Worm (Caenorhabditis elegans) whole organism, L4 larva: ENCODE results near the gene cnb-1.

Source experiments
- F10B5.3 ChIP-seq: sonication (generic microtip); optimal IDR thresholded peaks from 2 replicates; lab custom pipeline; 2016; ENCODE audit warnings: mild to moderate bottlenecking, missing genetic modification characterization, missing compliant biosample characterization
- F26F4.8 ChIP-seq: fragments of 200-800 bp; sonication (Bioruptor generic); conservative IDR thresholded peaks from 2 replicates; pipeline ENCODE4 v1.3.6; 2022; ENCODE audit warnings: missing genetic modification characterization, missing compliant biosample characterization
- F37D6.2 ChIP-seq: sonication (generic microtip); optimal IDR thresholded peaks from 2 replicates; lab custom pipeline; 2016; ENCODE audit warnings: mild to moderate bottlenecking, missing genetic modification characterization, missing compliant biosample characterization
- R02D3.7 ChIP-seq: fragments of 150-350 bp; sonication (generic microtip); optimal IDR thresholded peaks from 3 replicates; lab custom pipeline; 2014; ENCODE audit warnings: missing biosample characterization, missing genetic modification characterization
- T20F7.1 ChIP-seq: fragments of 200-800 bp; sonication (Bioruptor generic); optimal IDR thresholded peaks from 2 replicates; lab custom pipeline; 2018; ENCODE audit warnings: mild to moderate bottlenecking, missing genetic modification characterization, missing compliant biosample characterization
- Y105C5A.15 ChIP-seq: fragments of 200-800 bp; sonication (Bioruptor generic); IDR thresholded peaks from 2 replicates; pipeline ENCODE4 v1.3.6; 2022; ENCODE audit warnings: missing genetic modification characterization, missing compliant biosample characterization
- Y48G9A.11 ChIP-seq: fragments of 200-800 bp; sonication (Bioruptor generic); IDR thresholded peaks from 2 replicates; pipeline ENCODE4 v1.3.6; 2022; ENCODE audit warnings: missing genetic modification reagents, missing genetic modification characterization, missing compliant biosample characterization
- aha-1 ChIP-seq: fragments of 150-350 bp; peaks from one replicate; lab custom pipeline; 2014; ENCODE audit warnings: missing biosample characterization, missing genetic modification characterization
- arid-1 ChIP-seq: fragments of 200-800 bp; sonication (Bioruptor generic); conservative IDR thresholded peaks from 2 replicates; pipeline ENCODE4 v1.3.6; 2022; ENCODE audit warnings: missing genetic modification reagents, missing genetic modification characterization, missing compliant biosample characterization
- ceh-44 ChIP-seq: fragments of 200-800 bp; sonication (Bioruptor generic); IDR thresholded peaks from 2 replicates; pipeline ENCODE4 v1.3.6; 2022; ENCODE audit warnings: missing genetic modification reagents, missing genetic modification characterization, missing compliant biosample characterization
- ceh-82 ChIP-seq: sonication (generic microtip); optimal IDR thresholded peaks from 2 replicates; lab custom pipeline; 2017; ENCODE audit warnings: missing biosample characterization, missing genetic modification characterization
- ctbp-1 ChIP-seq: fragments of 200-800 bp; sonication (Bioruptor generic); IDR thresholded peaks from 2 replicates; pipeline ENCODE4 v1.3.6; 2022; ENCODE audit warnings: missing genetic modification reagents, missing genetic modification characterization, missing compliant biosample characterization
- daf-8 ChIP-seq: fragments of 200-800 bp; sonication (Bioruptor generic); IDR thresholded peaks from 2 replicates; pipeline ENCODE4 v1.3.6; 2022; ENCODE audit warnings: missing genetic modification characterization, missing compliant biosample characterization
- dmd-6 ChIP-seq: fragments of 200-800 bp; sonication (Bioruptor generic); IDR thresholded peaks from 2 replicates; pipeline ENCODE4 v1.3.6; 2022; ENCODE audit warnings: missing genetic modification reagents, missing genetic modification characterization, missing compliant biosample characterization
- dmd-8 ChIP-seq: fragments of 200-800 bp; sonication (Bioruptor generic); IDR thresholded peaks from 2 replicates; pipeline ENCODE4 v1.3.6; 2022; ENCODE audit warnings: missing genetic modification characterization, missing compliant biosample characterization
- dmd-9 ChIP-seq: fragments of 200-800 bp; sonication (Bioruptor generic); IDR thresholded peaks from 2 replicates; pipeline ENCODE4 v1.3.6; 2022; ENCODE audit warnings: missing genetic modification reagents, missing genetic modification characterization, missing compliant biosample characterization
- dpl-1 ChIP-seq: fragments of 150-350 bp; optimal IDR thresholded peaks from 2 replicates; lab custom pipeline; 2014; ENCODE audit warnings: missing biosample characterization, missing genetic modification reagents, missing genetic modification characterization
- dve-1 ChIP-seq: sonication (generic microtip); optimal IDR thresholded peaks from 2 replicates; lab custom pipeline; 2017; ENCODE audit warnings: antibody characterized with exemption, mild to moderate bottlenecking, missing genetic modification characterization, missing compliant biosample characterization; ENCODE audit not compliant: insufficient read depth
- gei-8 ChIP-seq: fragments of 200-800 bp; sonication (Bioruptor generic); optimal IDR thresholded peaks from 2 replicates; lab custom pipeline; 2018; ENCODE audit warnings: mild to moderate bottlenecking, missing genetic modification characterization, missing compliant biosample characterization
- hlh-11 ChIP-seq: fragments of 200-800 bp; sonication (Bioruptor generic); optimal IDR thresholded peaks from 2 replicates; lab custom pipeline; 2018; ENCODE audit warnings: mild to moderate bottlenecking, missing genetic modification characterization, missing compliant biosample characterization
- jun-1 ChIP-seq: fragments of 150-350 bp; optimal IDR thresholded peaks from 2 replicates; lab custom pipeline; 2014; ENCODE audit warnings: missing biosample characterization, missing genetic modification reagents, missing genetic modification characterization
- lim-7 ChIP-seq: fragments of 200-800 bp; sonication (Bioruptor generic); IDR thresholded peaks from 2 replicates; pipeline ENCODE4 v1.3.6; 2022; ENCODE audit warnings: missing genetic modification characterization, missing compliant biosample characterization
- lin-1 ChIP-seq: fragments of 200-800 bp; sonication (Bioruptor generic); IDR thresholded peaks from 2 replicates; pipeline ENCODE4 v1.3.6; 2022; ENCODE audit warnings: missing genetic modification reagents, missing genetic modification characterization, missing compliant biosample characterization
- lin-29 ChIP-seq: fragments of 200-800 bp; sonication (Bioruptor generic); IDR thresholded peaks from 2 replicates; pipeline ENCODE4 v1.3.6; 2022; ENCODE audit warnings: missing genetic modification reagents, missing genetic modification characterization, missing compliant biosample characterization
- lin-38 ChIP-seq: fragments of 200-800 bp; sonication (Bioruptor generic); IDR thresholded peaks from 2 replicates; pipeline ENCODE4 v1.3.6; 2022; ENCODE audit warnings: missing genetic modification reagents, missing genetic modification characterization, missing compliant biosample characterization
- madf-9 ChIP-seq: fragments of 200-800 bp; sonication (Bioruptor generic); conservative IDR thresholded peaks from 2 replicates; pipeline ENCODE4 v1.3.6; 2022; ENCODE audit warnings: missing genetic modification reagents, missing genetic modification characterization, missing compliant biosample characterization
- mep-1 ChIP-seq: fragments of 150-350 bp; sonication (generic microtip); optimal IDR thresholded peaks from 3 replicates; lab custom pipeline; 2014; ENCODE audit warnings: missing biosample characterization, missing genetic modification characterization
- mxl-3 ChIP-seq: fragments of 200-800 bp; sonication (Bioruptor generic); optimal IDR thresholded peaks from 2 replicates; lab custom pipeline; 2018; ENCODE audit warnings: mild to moderate bottlenecking, missing genetic modification characterization, missing compliant biosample characterization
- nhr-102 ChIP-seq: sonication (generic microtip); optimal IDR thresholded peaks from 2 replicates; lab custom pipeline; 2016; ENCODE audit warnings: mild to moderate bottlenecking, missing genetic modification characterization, moderate library complexity, missing compliant biosample characterization
- nhr-11 ChIP-seq: fragments of 150-350 bp; optimal IDR thresholded peaks from 2 replicates; lab custom pipeline; 2014; ENCODE audit warnings: missing biosample characterization, missing genetic modification characterization
- nhr-28 ChIP-seq: fragments of 150-350 bp; optimal IDR thresholded peaks from 2 replicates; lab custom pipeline; 2014; ENCODE audit warnings: missing biosample characterization, missing genetic modification characterization
- nhr-42 ChIP-seq: fragments of 200-800 bp; sonication (Bioruptor generic); IDR thresholded peaks from 2 replicates; pipeline ENCODE4 v1.3.6; 2022; ENCODE audit warnings: missing genetic modification characterization, missing compliant biosample characterization
- nhr-48 ChIP-seq: sonication (generic microtip); optimal IDR thresholded peaks from 2 replicates; lab custom pipeline; 2016; ENCODE audit warnings: mild to moderate bottlenecking, missing genetic modification characterization, missing compliant biosample characterization
- nhr-6 ChIP-seq: fragments of 150-350 bp; optimal IDR thresholded peaks from 2 replicates; lab custom pipeline; 2014; ENCODE audit warnings: missing biosample characterization, missing genetic modification characterization
- nhr-76 ChIP-seq: fragments of 150-350 bp; optimal IDR thresholded peaks from 2 replicates; lab custom pipeline; 2014; ENCODE audit warnings: missing biosample characterization, missing genetic modification characterization
- php-3 ChIP-seq: fragments of 200-800 bp; sonication (Bioruptor generic); IDR thresholded peaks from 2 replicates; pipeline ENCODE4 v1.3.6; 2022; ENCODE audit warnings: missing genetic modification reagents, missing genetic modification characterization, missing compliant biosample characterization
- pqm-1 ChIP-seq: sonication (generic microtip); optimal IDR thresholded peaks from 2 replicates; lab custom pipeline; 2017; ENCODE audit warnings: missing biosample characterization, missing genetic modification characterization
- snpc-1.2 ChIP-seq: fragments of 200-800 bp; sonication (Bioruptor generic); IDR thresholded peaks from 2 replicates; pipeline ENCODE4 v1.3.6; 2022; ENCODE audit warnings: missing genetic modification reagents, missing genetic modification characterization, missing compliant biosample characterization
- spr-3 ChIP-seq: fragments of 200-800 bp; sonication (Bioruptor generic); optimal IDR thresholded peaks from 2 replicates; lab custom pipeline; 2018; ENCODE audit warnings: mild to moderate bottlenecking, missing genetic modification characterization, missing compliant biosample characterization
- tag-97 ChIP-seq: fragments of 200-800 bp; sonication (Bioruptor generic); IDR thresholded peaks from 2 replicates; pipeline ENCODE4 v1.3.6; 2022; ENCODE audit warnings: missing genetic modification characterization, missing compliant biosample characterization
- tra-1 ChIP-seq: fragments of 200-800 bp; sonication (Bioruptor generic); IDR thresholded peaks from 2 replicates; pipeline ENCODE4 v1.3.6; 2022; ENCODE audit warnings: missing genetic modification reagents, missing genetic modification characterization, missing compliant biosample characterization
- unc-62 ChIP-seq, 3 experiments: fragments of 150-350 bp in 1 of 3; sonication (generic microtip); optimal IDR thresholded peaks in 2 of 3; peaks in 1 of 3; 1 replicate in 1 of 3; 2 replicates in 2 of 3; lab custom pipeline; 2014 to 2017; ENCODE audit warnings: missing biosample characterization in 3 of 3, missing genetic modification characterization in 3 of 3, missing genetic modification reagents in 3 of 3, missing genotype in 1 of 3
- vab-7 ChIP-seq: fragments of 200-800 bp; sonication (Bioruptor generic); IDR thresholded peaks from 2 replicates; pipeline ENCODE4 v1.3.6; 2022; ENCODE audit warnings: missing genetic modification reagents, missing genetic modification characterization, missing compliant biosample characterization
- zag-1 ChIP-seq: fragments of 150-350 bp; optimal IDR thresholded peaks from 2 replicates; lab custom pipeline; 2014; ENCODE audit warnings: missing biosample characterization, missing genetic modification characterization
- zfp-2 ChIP-seq: sonication (generic microtip); optimal IDR thresholded peaks from 2 replicates; lab custom pipeline; 2016; ENCODE audit warnings: mild to moderate bottlenecking, missing genetic modification characterization, missing compliant biosample characterization
- zfp-3 ChIP-seq: fragments of 200-800 bp; sonication (Bioruptor generic); conservative IDR thresholded peaks from 2 replicates; pipeline ENCODE4 v1.3.6; 2022; ENCODE audit warnings: missing genetic modification reagents, missing genetic modification characterization, missing compliant biosample characterization
- ztf-11 ChIP-seq: fragments of 150-350 bp; optimal IDR thresholded peaks from 2 replicates; lab custom pipeline; 2014; ENCODE audit warnings: missing biosample characterization, missing genetic modification characterization

cnb-1 gene

DNA sequence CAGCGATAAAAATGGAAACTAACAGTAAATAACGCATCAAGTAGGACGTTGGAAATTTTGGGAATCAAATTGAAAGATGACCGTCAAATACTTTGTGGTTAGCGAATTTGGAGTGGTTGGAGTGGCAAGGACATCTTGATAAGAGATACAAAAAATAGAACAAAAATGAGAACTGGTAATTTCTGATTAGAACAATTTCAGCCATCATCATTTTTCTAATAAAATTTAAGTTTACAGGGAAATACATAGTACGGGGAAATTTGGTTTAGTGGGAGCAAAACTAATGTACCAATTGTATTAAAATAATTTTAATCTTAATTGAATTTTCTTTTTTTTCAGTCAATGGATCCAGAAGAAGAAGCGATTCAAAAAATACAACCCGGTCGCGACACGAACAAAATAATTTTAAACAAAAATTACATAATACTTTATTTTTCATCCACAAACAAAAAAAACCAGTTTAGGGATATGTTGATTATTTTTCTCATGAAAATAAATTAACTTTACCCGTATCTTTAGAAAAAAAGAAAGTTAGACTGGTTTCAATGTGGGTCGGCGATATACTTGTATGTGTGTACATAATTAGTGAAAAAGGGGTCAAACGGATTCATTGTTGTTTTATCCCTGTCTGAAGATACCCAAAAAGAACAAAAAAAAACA lies 35.5 kb downstream of the cnb-1 start, which contains the start of the genes K03B8.8 and grl-3:
Gene K03B8.8, minus strand, starts transcription at position 101 of the 660 bp plus-strand sequence.
Gene grl-3, plus strand, starts transcription at position 610 of the 660 bp plus-strand sequence.
- TF ChIP-seq nhr-28 (tag; lab: Kevin White, UChicago) (peak; percentile 20), jun-1 (tag; lab: Kevin White, UChicago) (no peak)
- TF ChIP-seq, all 104 proteins: peak for 1

DNA sequence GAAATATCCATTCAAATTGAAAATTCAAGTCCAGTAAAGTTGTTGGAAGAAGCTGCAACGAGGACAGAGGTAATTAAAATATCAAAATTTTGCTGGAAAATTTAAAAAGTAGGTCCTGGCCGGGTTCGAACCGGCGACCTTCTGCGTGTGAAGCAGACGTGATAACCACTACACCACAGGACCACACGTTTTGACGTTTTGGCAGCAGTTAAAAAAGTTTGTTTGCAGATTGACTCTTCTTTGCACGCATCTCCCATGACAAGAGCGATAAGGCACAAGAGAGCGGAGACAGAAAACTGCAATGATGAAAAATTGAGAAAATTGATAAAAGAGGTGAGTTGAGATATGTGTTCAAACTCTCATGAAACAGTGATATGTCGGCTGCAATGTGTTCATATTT lies 36.6 kb downstream of the cnb-1 start:
- no peak for TF ChIP-seq nhr-6
- TF ChIP-seq mxl-3: peak; percentile 51
- no peak for TF ChIP-seq F37D6.2 (tag; lab: Kevin White, UChicago)
- no peak for TF ChIP-seq tag-97
- TF ChIP-seq zfp-3 (GFP tag; lab: Robert Waterston, UW): peak; percentile 70; the same call in 1 of the 2 replicates
- no peak for TF ChIP-seq F26F4.8 (GFP tag; lab: Robert Waterston, UW)
- no peak for TF ChIP-seq nhr-48 (tag; lab: Kevin White, UChicago)
- TF ChIP-seq lin-38: no peak
- 0 out of 2 replicates have a peak, but pooled peaks have one; percentile 22 for TF ChIP-seq Y48G9A.11
- TF ChIP-seq nhr-76 (tag; lab: Kevin White, UChicago): no peak
- TF ChIP-seq zag-1: no peak
- TF ChIP-seq pqm-1 (tag; lab: Kevin White, UChicago): peak; percentile 36
- TF ChIP-seq T20F7.1 (GFP tag; lab: Kevin White, UChicago): peak; percentile 17
- no peak for TF ChIP-seq mep-1
- TF ChIP-seq gei-8 (GFP tag; lab: Kevin White, UChicago): peak; percentile 27
- no peak for TF ChIP-seq spr-3 (GFP tag; lab: Kevin White, UChicago)
- TF ChIP-seq lim-7: peak; percentile 75
- TF ChIP-seq unc-62 (GFP tag; optimal IDR thresholded peaks at IDR 0.05 in 1 of 2; lab: Kevin White, UChicago): no peak
- no peak for TF ChIP-seq unc-62 (tag; optimal IDR thresholded peaks at IDR 0.05; lab: Kevin White, UChicago)
- TF ChIP-seq vab-7: peak; percentile 64
- no peak for TF ChIP-seq aha-1
- TF ChIP-seq F10B5.3 (tag; lab: Kevin White, UChicago): no peak
- TF ChIP-seq dmd-6: peak; percentile 82
- 0 out of 2 replicates have a peak, but pooled peaks have one; percentile 57 for TF ChIP-seq dmd-8
- TF ChIP-seq dve-1 (tag; lab: Kevin White, UChicago): no peak
- TF ChIP-seq snpc-1.2: peak; percentile 77; the same call in 1 of the 2 replicates
- no peak for TF ChIP-seq nhr-102 (tag; lab: Kevin White, UChicago)
- peak; percentile 42; the same call in 1 of the 2 replicates for TF ChIP-seq lin-1 (GFP tag; lab: Robert Waterston, UW)
- no peak for TF ChIP-seq nhr-42
- TF ChIP-seq R02D3.7 (tag; lab: Kevin White, UChicago): no peak
- TF ChIP-seq madf-9: peak; percentile 45; the same call in 1 of the 2 replicates
- TF ChIP-seq arid-1 (GFP tag; lab: Robert Waterston, UW): peak; percentile 58; the same call in 1 of the 2 replicates
- TF ChIP-seq dpl-1: peak; percentile 6
- 0 out of 2 replicates have a peak, but pooled peaks have one; percentile 18 for TF ChIP-seq ceh-44 (GFP tag; lab: Robert Waterston, UW)
- no peak for TF ChIP-seq ztf-11 (tag; lab: Kevin White, UChicago)
- TF ChIP-seq zfp-2 (tag; lab: Kevin White, UChicago): no peak
- peak; percentile 53; the same call in 1 of the 2 replicates for TF ChIP-seq php-3 (GFP tag; lab: Robert Waterston, UW)
- no peak for TF ChIP-seq ceh-82 (tag; lab: Kevin White, UChicago)
- no peak for TF ChIP-seq tra-1
- 0 out of 2 replicates have a peak, but pooled peaks have one; percentile 54 for TF ChIP-seq dmd-9
- no peak for TF ChIP-seq lin-29 (GFP tag; lab: Robert Waterston, UW)
- no peak for TF ChIP-seq daf-8 (GFP tag; lab: Robert Waterston, UW)
- no peak for TF ChIP-seq Y105C5A.15 (GFP tag; lab: Robert Waterston, UW)
- TF ChIP-seq nhr-11: no peak
- peak; percentile 77 for TF ChIP-seq hlh-11 (tag; lab: Kevin White, UChicago)
- no peak for TF ChIP-seq ctbp-1 (GFP tag; lab: Robert Waterston, UW)
